Worm (Caenorhabditis elegans) whole organism, L3 larva: ENCODE measurements around the gene daf-31.

Experiments
- nhr-12 ChIP-seq: fragments of 150-350 bp; optimal IDR thresholded peaks from 2 replicates; lab custom pipeline; 2014; ENCODE audit warnings: missing biosample characterization, missing genetic modification characterization
- nhr-43 ChIP-seq: sonication (generic microtip); optimal IDR thresholded peaks from 2 replicates; lab custom pipeline; 2016; ENCODE audit warnings: mild to moderate bottlenecking, missing genetic modification characterization, missing compliant biosample characterization; ENCODE audit not compliant: poor library complexity, severe bottlenecking

ce11 chrIV:8332526-8332925 lies 42.5 kb downstream of the daf-31 start, which contains the start of gene lys-10:
- no peak for TF ChIP-seq nhr-43
- no peak for TF ChIP-seq nhr-12 (tag; lab: Kevin White, UChicago)
